Fruit fly (Drosophila melanogaster) whole organism, embryonic: ENCODE data around the gene Mob3.

ENCODE experiments used
- CG10321 ChIP-seq: fragments of 200-800 bp; sonication (Bioruptor generic); IDR thresholded peaks from 2 replicates; pipeline ENCODE4 v1.3.6; 2022; ENCODE audit warnings: missing biosample characterization, missing genetic modification characterization
- CG10543 ChIP-seq: fragments of 200-800 bp; sonication (Bioruptor generic); optimal IDR thresholded peaks from 3 replicates; lab custom pipeline; 2017; ENCODE audit warnings: missing biosample characterization, mild to moderate bottlenecking, missing genetic modification characterization, moderate library complexity
- CG10565 ChIP-seq: fragments of 200-800 bp; sonication (Bioruptor generic); optimal IDR thresholded peaks from 3 replicates; lab custom pipeline; 2016; ENCODE audit warnings: missing biosample characterization, mild to moderate bottlenecking, missing genetic modification characterization
- CG11696 ChIP-seq: fragments of 200-800 bp; sonication (Bioruptor generic); IDR thresholded peaks from 2 replicates; pipeline ENCODE4 v1.3.6; 2022; ENCODE audit warnings: missing biosample characterization, missing genetic modification characterization
- CG15269 ChIP-seq: fragments of 200-800 bp; sonication (Bioruptor generic); optimal IDR thresholded peaks from 2 replicates; lab custom pipeline; 2018; ENCODE audit warnings: missing biosample characterization, mild to moderate bottlenecking, missing genetic modification characterization, moderate library complexity
- CG15696 ChIP-seq: fragments of 200-800 bp; sonication (Bioruptor generic); optimal IDR thresholded peaks from 2 replicates; lab custom pipeline; 2019; ENCODE audit warnings: missing biosample characterization, mild to moderate bottlenecking, missing genetic modification characterization, moderate library complexity
- CG1602 ChIP-seq: fragments of 200-800 bp; sonication (Bioruptor generic); optimal IDR thresholded peaks from 3 replicates; lab custom pipeline; 2016; ENCODE audit warnings: missing biosample characterization, missing genetic modification characterization
- CG17328 ChIP-seq: fragments of 200-800 bp; sonication (Bioruptor generic); IDR thresholded peaks from 2 replicates; pipeline ENCODE4 v1.3.6; 2022; ENCODE audit warnings: missing biosample characterization, missing genetic modification characterization
- CG17612 ChIP-seq: fragments of 200-800 bp; sonication (Bioruptor generic); IDR thresholded peaks from 2 replicates; pipeline ENCODE4 v1.3.6; 2022; ENCODE audit warnings: missing biosample characterization, missing genetic modification characterization
- CG1792 ChIP-seq: fragments of 200-800 bp; sonication (Bioruptor generic); optimal IDR thresholded peaks from 2 replicates; lab custom pipeline; 2016; ENCODE audit warnings: missing biosample characterization, missing genetic modification characterization
- CG2678 ChIP-seq: fragments of 200-800 bp; sonication (Bioruptor generic); optimal IDR thresholded peaks from 3 replicates; lab custom pipeline; 2019; ENCODE audit warnings: missing biosample characterization, mild to moderate bottlenecking, missing genetic modification characterization, moderate library complexity
- CG3163 ChIP-seq: fragments of 200-800 bp; sonication (Bioruptor generic); optimal IDR thresholded peaks from 3 replicates; lab custom pipeline; 2016; ENCODE audit warnings: missing biosample characterization, missing genetic modification characterization
- CG34224 ChIP-seq: fragments of 200-800 bp; sonication (Bioruptor generic); IDR thresholded peaks from 3 replicates; pipeline ENCODE4 v1.3.6; 2022; ENCODE audit warnings: missing biosample characterization, missing genetic modification characterization; ENCODE audit not compliant: partially characterized antibody
- CG6272 ChIP-seq: fragments of 200-800 bp; sonication (Bioruptor generic); IDR thresholded peaks from 2 replicates; pipeline ENCODE4 v1.3.6; 2022; ENCODE audit warnings: missing biosample characterization, missing genetic modification characterization
- CG8281 ChIP-seq: fragments of 200-800 bp; sonication (Bioruptor generic); optimal IDR thresholded peaks from 2 replicates; lab custom pipeline; 2018; ENCODE audit warnings: missing biosample characterization, mild to moderate bottlenecking, missing genetic modification characterization, moderate library complexity
- CG9609 ChIP-seq: fragments of 200-800 bp; sonication (Bioruptor generic); optimal IDR thresholded peaks from 3 replicates; lab custom pipeline; 2016; ENCODE audit warnings: missing biosample characterization, missing genetic modification characterization
- Dad ChIP-seq: fragments of 200-800 bp; sonication (Bioruptor generic); optimal IDR thresholded peaks from 3 replicates; lab custom pipeline; 2016; ENCODE audit warnings: missing biosample characterization, missing genetic modification characterization
- Dll ChIP-seq: fragments of 200-800 bp; sonication (Bioruptor generic); IDR thresholded peaks from 4 replicates; pipeline ENCODE4 v1.3.6; 2022; ENCODE audit warnings: missing biosample characterization, missing genetic modification characterization; ENCODE audit not compliant: partially characterized antibody
- Drgx ChIP-seq: fragments of 200-800 bp; sonication (Bioruptor generic); IDR thresholded peaks from 2 replicates; pipeline ENCODE4 v1.3.6; 2022; ENCODE audit warnings: missing biosample characterization, missing genetic modification characterization
- Gug ChIP-seq: fragments of 200-800 bp; sonication (Bioruptor generic); IDR thresholded peaks from 4 replicates; pipeline ENCODE4 v1.3.6; 2022; ENCODE audit warnings: missing biosample characterization, missing genetic modification characterization
- H15 ChIP-seq: fragments of 200-800 bp; sonication (Bioruptor generic); IDR thresholded peaks from 3 replicates; pipeline ENCODE4 v1.3.6; 2022; ENCODE audit warnings: missing biosample characterization, missing genetic modification characterization
- HLH4C ChIP-seq: fragments of 200-800 bp; sonication (Bioruptor generic); IDR thresholded peaks from 3 replicates; pipeline ENCODE4 v1.3.6; 2022; ENCODE audit warnings: missing biosample characterization, missing genetic modification characterization; ENCODE audit not compliant: partially characterized antibody
- Mad ChIP-seq: fragments of 200-800 bp; sonication (Bioruptor generic); optimal IDR thresholded peaks from 2 replicates; lab custom pipeline; 2016; ENCODE audit warnings: missing biosample characterization, missing genetic modification characterization
- Myb ChIP-seq: fragments of 200-800 bp; sonication (Bioruptor generic); optimal IDR thresholded peaks from 2 replicates; lab custom pipeline; 2016; ENCODE audit warnings: missing biosample characterization, missing genetic modification characterization
- Nf-YC ChIP-seq: fragments of 200-800 bp; optimal IDR thresholded peaks from 3 replicates; lab custom pipeline; 2019; ENCODE audit warnings: missing biosample characterization, mild to moderate bottlenecking, missing genetic modification characterization, moderate library complexity
- Side ChIP-seq: fragments of 200-800 bp; sonication (Bioruptor generic); optimal IDR thresholded peaks from 2 replicates; lab custom pipeline; 2016; ENCODE audit warnings: missing biosample characterization, missing genetic modification characterization
- Sry-δ ChIP-seq: fragments of 200-800 bp; sonication (Bioruptor generic); optimal IDR thresholded peaks from 2 replicates; lab custom pipeline; 2016; ENCODE audit warnings: missing biosample characterization, missing genetic modification characterization
- Tbp ChIP-seq: fragments of >200 bp; optimal IDR thresholded peaks from 2 replicates; lab custom pipeline; 2018; ENCODE audit warnings: missing biosample characterization, missing genetic modification characterization
- Trl ChIP-seq, 3 experiments: fragments of >200 bp in 2 of 3; fragments of 200-800 bp in 1 of 3; sonication (Bioruptor generic) in 1 of 3; optimal IDR thresholded peaks; 2 replicates in 1 of 3; 3 replicates in 2 of 3; lab custom pipeline; 2016 to 2017; ENCODE audit warnings: missing biosample characterization in 1 of 3, missing genetic modification characterization in 1 of 3
- Vsx1 ChIP-seq: fragments of 200-800 bp; sonication (Bioruptor generic); optimal IDR thresholded peaks from 2 replicates; lab custom pipeline; 2017; ENCODE audit warnings: missing biosample characterization, mild to moderate bottlenecking, missing genetic modification characterization, missing genetic modification reagents
- Xbp1 ChIP-seq: fragments of 200-800 bp; sonication (Bioruptor generic); optimal IDR thresholded peaks from 3 replicates; lab custom pipeline; 2016; ENCODE audit warnings: missing biosample characterization, mild to moderate bottlenecking, missing genetic modification characterization
- al ChIP-seq: fragments of 200-800 bp; sonication (Bioruptor generic); IDR thresholded peaks from 2 replicates; pipeline ENCODE4 v1.3.6; 2022; ENCODE audit warnings: missing biosample characterization, missing genetic modification characterization
- amos ChIP-seq: fragments of 200-800 bp; sonication (Bioruptor generic); IDR thresholded peaks from 2 replicates; pipeline ENCODE4 v1.3.6; 2022; ENCODE audit warnings: missing biosample characterization, missing genetic modification characterization; ENCODE audit not compliant: partially characterized antibody
- bbx ChIP-seq: fragments of 200-800 bp; sonication (Bioruptor generic); IDR thresholded peaks from 2 replicates; pipeline ENCODE4 v1.3.6; 2022; ENCODE audit warnings: missing biosample characterization, missing genetic modification characterization; ENCODE audit not compliant: partially characterized antibody
- bigmax ChIP-seq: fragments of 200-800 bp; sonication (Bioruptor generic); optimal IDR thresholded peaks from 2 replicates; lab custom pipeline; 2018; ENCODE audit warnings: missing biosample characterization, mild to moderate bottlenecking, missing genetic modification characterization
- bowl ChIP-seq: fragments of 200-800 bp; sonication (Bioruptor generic); IDR thresholded peaks from 2 replicates; pipeline ENCODE4 v1.3.6; 2022; ENCODE audit warnings: missing biosample characterization, missing genetic modification characterization
- chinmo ChIP-seq: fragments of 200-800 bp; sonication (Bioruptor generic); IDR thresholded peaks from 4 replicates; pipeline ENCODE4 v1.3.6; 2022; ENCODE audit warnings: missing biosample characterization, missing genetic modification characterization; ENCODE audit not compliant: partially characterized antibody
- disco-r ChIP-seq: fragments of 200-800 bp; sonication (Bioruptor generic); optimal IDR thresholded peaks from 2 replicates; lab custom pipeline; 2016; ENCODE audit warnings: missing biosample characterization, missing genetic modification characterization
- en ChIP-seq: fragments of 200-800 bp; sonication (Bioruptor generic); optimal IDR thresholded peaks from 2 replicates; lab custom pipeline; 2016; ENCODE audit warnings: missing biosample characterization, missing genetic modification characterization
- fd64A ChIP-seq: fragments of 200-800 bp; sonication (Bioruptor generic); optimal IDR thresholded peaks from 3 replicates; lab custom pipeline; 2018; ENCODE audit warnings: missing biosample characterization, mild to moderate bottlenecking, missing genetic modification characterization
- gsb-n ChIP-seq: fragments of 200-800 bp; sonication (Bioruptor generic); optimal IDR thresholded peaks from 3 replicates; lab custom pipeline; 2018; ENCODE audit warnings: missing biosample characterization, mild to moderate bottlenecking, missing genetic modification characterization
- h ChIP-seq: fragments of >200 bp; optimal IDR thresholded peaks from 2 replicates; lab custom pipeline; 2017
- knrl ChIP-seq: fragments of 200-800 bp; sonication (Bioruptor generic); IDR thresholded peaks from 3 replicates; pipeline ENCODE4 v1.3.6; 2022; ENCODE audit warnings: missing biosample characterization, missing genetic modification characterization; ENCODE audit not compliant: partially characterized antibody
- odd ChIP-seq: fragments of 200-800 bp; sonication (Bioruptor generic); optimal IDR thresholded peaks from 2 replicates; lab custom pipeline; 2017; ENCODE audit warnings: missing biosample characterization, mild to moderate bottlenecking, missing genetic modification characterization
- phol ChIP-seq: fragments of 200-800 bp; sonication (Bioruptor generic); optimal IDR thresholded peaks from 3 replicates; lab custom pipeline; 2018; ENCODE audit warnings: missing biosample characterization, mild to moderate bottlenecking, missing genetic modification characterization, moderate library complexity
- schlank ChIP-seq: fragments of 200-800 bp; sonication (Bioruptor generic); optimal IDR thresholded peaks from 2 replicates; lab custom pipeline; 2018; ENCODE audit warnings: missing biosample characterization, mild to moderate bottlenecking, missing genetic modification characterization
- sima ChIP-seq: fragments of 200-800 bp; sonication (Bioruptor generic); optimal IDR thresholded peaks from 2 replicates; lab custom pipeline; 2016; ENCODE audit warnings: missing biosample characterization, missing genetic modification characterization
- sob ChIP-seq: fragments of 200-800 bp; sonication (Bioruptor generic); IDR thresholded peaks from 2 replicates; pipeline ENCODE4 v1.3.6; 2022; ENCODE audit warnings: missing biosample characterization, missing genetic modification characterization
- tup ChIP-seq: fragments of 200-800 bp; sonication (Bioruptor generic); optimal IDR thresholded peaks from 2 replicates; lab custom pipeline; 2016; ENCODE audit warnings: missing biosample characterization, mild to moderate bottlenecking, missing genetic modification characterization, moderate library complexity
- wdn ChIP-seq: fragments of 200-800 bp; sonication (Bioruptor generic); IDR thresholded peaks from 2 replicates; pipeline ENCODE4 v1.3.6; 2022; ENCODE audit warnings: missing biosample characterization, missing genetic modification characterization
- yki ChIP-seq: fragments of >200 bp; optimal IDR thresholded peaks from 3 replicates; lab custom pipeline; 2018
- zen ChIP-seq: fragments of 200-800 bp; sonication (Bioruptor generic); optimal IDR thresholded peaks from 3 replicates; lab custom pipeline; 2018; ENCODE audit warnings: missing biosample characterization, mild to moderate bottlenecking, missing genetic modification characterization, moderate library complexity

Mob3 gene

dm6 chr2L:10303786-10304185 lies 38.6 kb downstream of the Mob3 start, which contains the start of gene nmd:
Gene nmd, minus strand, starts transcription at chr2L:10303947.
- TF ChIP-seq chinmo (GFP tag; lab: Robert Waterston, UW) (peak; percentile 74; the same call in 1 of the 4 replicates), bbx (GFP tag; lab: Robert Waterston, UW) (peak; percentile 38; the same call in 1 of the 2 replicates), CG1792 (GFP tag; lab: Kevin White, UChicago) (no peak), gsb-n (tag; lab: Kevin White, UChicago) (no peak), CG17328 (no peak; the same call in 1 of the 2 replicates), CG2678 (peak; percentile 6), wdn (GFP tag; lab: Robert Waterston, UW) (no peak), Dll (GFP tag; lab: Robert Waterston, UW) (no peak), en (GFP tag; lab: Kevin White, UChicago) (no peak), CG15696 (no peak), CG10543 (GFP tag; lab: Kevin White, UChicago) (no peak), CG15269 (tag; lab: Kevin White, UChicago) (peak; percentile 6), CG10565 (GFP tag; lab: Kevin White, UChicago) (no peak), CG34224 (GFP tag; lab: Robert Waterston, UW) (no peak), Myb (GFP tag; lab: Kevin White, UChicago) (peak; percentile 20), CG9609 (GFP tag; lab: Kevin White, UChicago) (no peak), Drgx (no peak), schlank (tag; lab: Kevin White, UChicago) (no peak), h (lab: Kevin White, UChicago) (no peak), Gug (no peak), Mad (no peak), fd64A (GFP tag; lab: Kevin White, UChicago) (no peak), CG1602 (GFP tag; lab: Kevin White, UChicago) (no peak), CG11696 (GFP tag; lab: Robert Waterston, UW) (no peak), Side (GFP tag; lab: Kevin White, UChicago) (no peak), CG6272 (GFP tag; lab: Robert Waterston, UW) (no peak), Xbp1 (GFP tag; lab: Kevin White, UChicago) (peak; percentile 13), bowl (GFP tag; lab: Robert Waterston, UW) (no peak), bigmax (no peak), H15 (GFP tag; lab: Robert Waterston, UW) (no peak), yki (no peak), HLH4C (GFP tag; lab: Robert Waterston, UW) (no peak), Dad (GFP tag; lab: Kevin White, UChicago) (no peak), Trl (optimal IDR thresholded peaks at IDR 0.05; lab: Kevin White, UChicago) (no peak), Trl (GFP tag; optimal IDR thresholded peaks at IDR 0.05; lab: Kevin White, UChicago) (no peak), zen (tag; lab: Kevin White, UChicago) (no peak), tup (GFP tag; lab: Kevin White, UChicago) (no peak), Nf-YC (peak; percentile 31), CG17612 (GFP tag; lab: Robert Waterston, UW) (no peak), amos (GFP tag; lab: Robert Waterston, UW) (no peak; the same call in 1 of the 2 replicates), sob (no peak), CG8281 (tag; lab: Kevin White, UChicago) (no peak), CG10321 (GFP tag; lab: Robert Waterston, UW) (0 out of 2 replicates have a peak, but pooled peaks have one; percentile 21), Sry-δ (GFP tag; lab: Kevin White, UChicago) (peak; percentile 47), knrl (GFP tag; lab: Robert Waterston, UW) (no peak; the same call in 2 of the 3 replicates), sima (GFP tag; lab: Kevin White, UChicago) (no peak), disco-r (GFP tag; lab: Kevin White, UChicago) (no peak), Vsx1 (GFP tag; lab: Kevin White, UChicago) (no peak), odd (GFP tag; lab: Kevin White, UChicago) (no peak), phol (tag; lab: Kevin White, UChicago) (peak; percentile 21), al (GFP tag; lab: Robert Waterston, UW) (no peak), CG3163 (GFP tag; lab: Kevin White, UChicago) (no peak), Tbp (GFP tag; lab: Kevin White, UChicago) (no peak)
